Worm (Caenorhabditis elegans) whole organism, L3 larva: ENCODE measurements around the gene cest-32.

Source experiments
- elt-1 ChIP-seq: fragments of 150-350 bp; optimal IDR thresholded peaks from 2 replicates; lab custom pipeline; 2014; ENCODE audit warnings: missing biosample characterization, missing genetic modification characterization
- fkh-10 ChIP-seq: sonication (generic microtip); optimal IDR thresholded peaks from 2 replicates; lab custom pipeline; 2017; ENCODE audit warnings: missing biosample characterization, missing genetic modification reagents, missing genetic modification characterization
- lin-39 ChIP-seq: fragments of 150-350 bp; optimal IDR thresholded peaks from 2 replicates; lab custom pipeline; 2018; ENCODE audit warnings: missing biosample characterization, missing genetic modification reagents, missing genetic modification characterization
- nfya-1 ChIP-seq: sonication (generic microtip); optimal IDR thresholded peaks from 2 replicates; lab custom pipeline; 2017; ENCODE audit warnings: missing genetic modification characterization, mild to moderate bottlenecking, missing compliant biosample characterization, antibody characterized with exemption, moderate library complexity; ENCODE audit not compliant: insufficient read depth
- nhr-12 ChIP-seq: fragments of 150-350 bp; optimal IDR thresholded peaks from 2 replicates; lab custom pipeline; 2014; ENCODE audit warnings: missing biosample characterization, missing genetic modification characterization
- nhr-43 ChIP-seq: sonication (generic microtip); optimal IDR thresholded peaks from 2 replicates; lab custom pipeline; 2016; ENCODE audit warnings: mild to moderate bottlenecking, missing genetic modification characterization, missing compliant biosample characterization; ENCODE audit not compliant: poor library complexity, severe bottlenecking
- pha-4 ChIP-seq: fragments of 150-350 bp; optimal IDR thresholded peaks from 2 replicates; lab custom pipeline; 2014; ENCODE audit warnings: missing biosample characterization, missing genetic modification reagents, missing genetic modification characterization
- unc-39 ChIP-seq: sonication (generic microtip); optimal IDR thresholded peaks from 4 replicates; lab custom pipeline; 2017; ENCODE audit warnings: missing biosample characterization, missing genetic modification characterization
- ztf-11 ChIP-seq: fragments of 150-350 bp; optimal IDR thresholded peaks from 2 replicates; lab custom pipeline; 2014; ENCODE audit warnings: missing biosample characterization, missing genetic modification characterization

DNA sequence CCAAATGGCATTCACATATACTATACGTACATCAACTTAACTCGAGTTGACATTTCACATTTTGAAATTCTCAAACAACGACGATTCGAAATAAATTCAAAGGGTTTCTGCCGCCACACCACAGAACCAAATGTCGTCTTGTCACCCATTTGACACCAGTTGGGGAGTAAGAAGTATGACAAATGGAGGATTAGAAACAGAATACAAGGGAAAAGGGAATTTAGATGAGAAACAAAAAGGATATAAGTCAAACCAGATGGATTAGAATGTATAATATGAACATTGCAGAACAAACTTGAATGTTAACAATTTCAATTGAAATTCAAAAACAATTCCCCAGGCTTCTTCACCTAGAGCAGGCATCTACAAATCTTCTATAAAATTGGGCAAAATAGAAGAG lies 32.0 kb downstream of the cest-32 start:
- TF ChIP-seq ztf-11 (tag; lab: Kevin White, UChicago) (no peak), unc-39 (tag; lab: Kevin White, UChicago) (no peak), nfya-1 (tag; lab: Kevin White, UChicago) (no peak), elt-1 (tag; lab: Kevin White, UChicago) (no peak), fkh-10 (no peak), lin-39 (tag; lab: Kevin White, UChicago) (no peak), nhr-12 (tag; lab: Kevin White, UChicago) (no peak), pha-4 (no peak), nhr-43 (tag; lab: Kevin White, UChicago) (no peak)
